Fruit fly (Drosophila melanogaster) whole organism, embryonic: Measurements from ENCODE around the gene CG32260.
A peak's percentile ranks its signal among the peaks of the same experiment; 100 is the strongest.

ENCODE experiments used
- B-H2 ChIP-seq: fragments of 200-800 bp; sonication (Bioruptor generic); optimal IDR thresholded peaks from 2 replicates; lab custom pipeline; 2018; ENCODE audit warnings: missing biosample characterization, mild to moderate bottlenecking, missing genetic modification characterization
- CG10431 ChIP-seq: fragments of 200-800 bp; sonication (Bioruptor generic); optimal IDR thresholded peaks from 3 replicates; lab custom pipeline; 2018; ENCODE audit warnings: missing biosample characterization, mild to moderate bottlenecking, missing genetic modification characterization
- CG10654 ChIP-seq: fragments of 200-800 bp; sonication (Bioruptor generic); optimal IDR thresholded peaks from 2 replicates; lab custom pipeline; 2016; ENCODE audit warnings: missing biosample characterization, missing genetic modification characterization
- CG12219 ChIP-seq: fragments of 200-800 bp; sonication (Bioruptor generic); optimal IDR thresholded peaks from 3 replicates; lab custom pipeline; 2018; ENCODE audit warnings: missing biosample characterization, mild to moderate bottlenecking, missing genetic modification characterization
- CG13624 ChIP-seq: fragments of 200-800 bp; sonication (Bioruptor generic); optimal IDR thresholded peaks from 2 replicates; lab custom pipeline; 2016; ENCODE audit warnings: missing biosample characterization, missing genetic modification characterization
- CG13775 ChIP-seq: fragments of 200-800 bp; sonication (Bioruptor generic); optimal IDR thresholded peaks from 3 replicates; lab custom pipeline; 2017; ENCODE audit warnings: missing biosample characterization, mild to moderate bottlenecking, missing genetic modification characterization
- CG15269 ChIP-seq: fragments of 200-800 bp; sonication (Bioruptor generic); optimal IDR thresholded peaks from 2 replicates; lab custom pipeline; 2018; ENCODE audit warnings: missing biosample characterization, mild to moderate bottlenecking, missing genetic modification characterization, moderate library complexity
- CG16863 ChIP-seq: fragments of 200-800 bp; sonication (Bioruptor generic); optimal IDR thresholded peaks from 3 replicates; lab custom pipeline; 2016; ENCODE audit warnings: missing biosample characterization, missing genetic modification characterization
- CG18262 ChIP-seq: fragments of 200-800 bp; optimal IDR thresholded peaks from 3 replicates; lab custom pipeline; 2019; ENCODE audit warnings: missing biosample characterization, mild to moderate bottlenecking, missing genetic modification characterization, moderate library complexity
- CG3281 ChIP-seq: fragments of 200-800 bp; sonication (Bioruptor generic); optimal IDR thresholded peaks from 3 replicates; lab custom pipeline; 2017; ENCODE audit warnings: missing biosample characterization, mild to moderate bottlenecking, missing genetic modification characterization
- CG3838 ChIP-seq: fragments of 200-800 bp; sonication (Bioruptor generic); optimal IDR thresholded peaks from 3 replicates; lab custom pipeline; 2016; ENCODE audit warnings: missing biosample characterization, missing genetic modification characterization
- CG43689 ChIP-seq: fragments of 200-800 bp; sonication (Bioruptor generic); IDR thresholded peaks from 2 replicates; pipeline ENCODE4 v1.3.6; 2022; ENCODE audit warnings: missing biosample characterization, missing genetic modification characterization
- CG7928 ChIP-seq: fragments of 200-800 bp; sonication (Bioruptor generic); optimal IDR thresholded peaks from 2 replicates; lab custom pipeline; 2017; ENCODE audit warnings: missing biosample characterization, mild to moderate bottlenecking, missing genetic modification characterization
- CG7963 ChIP-seq: fragments of 200-800 bp; sonication (Bioruptor generic); IDR thresholded peaks from 3 replicates; pipeline ENCODE4 v1.3.6; 2022; ENCODE audit warnings: missing biosample characterization, missing genetic modification characterization; ENCODE audit not compliant: partially characterized antibody
- CG9215 ChIP-seq: fragments of 200-800 bp; sonication (Bioruptor generic); IDR thresholded peaks from 2 replicates; pipeline ENCODE4 v1.3.6; 2022; ENCODE audit warnings: missing biosample characterization, missing genetic modification characterization
- CG9609 ChIP-seq: fragments of 200-800 bp; sonication (Bioruptor generic); optimal IDR thresholded peaks from 3 replicates; lab custom pipeline; 2016; ENCODE audit warnings: missing biosample characterization, missing genetic modification characterization
- Drgx ChIP-seq: fragments of 200-800 bp; sonication (Bioruptor generic); IDR thresholded peaks from 2 replicates; pipeline ENCODE4 v1.3.6; 2022; ENCODE audit warnings: missing biosample characterization, missing genetic modification characterization
- Fer1 ChIP-seq: fragments of 200-800 bp; sonication (Bioruptor generic); optimal IDR thresholded peaks from 2 replicates; lab custom pipeline; 2017; ENCODE audit warnings: missing biosample characterization, mild to moderate bottlenecking, missing genetic modification characterization
- Fer2 ChIP-seq: fragments of 200-800 bp; sonication (Bioruptor generic); optimal IDR thresholded peaks from 2 replicates; lab custom pipeline; 2018; ENCODE audit warnings: missing biosample characterization, mild to moderate bottlenecking, missing genetic modification characterization, moderate library complexity
- Fer3 ChIP-seq: fragments of 200-800 bp; sonication (Bioruptor generic); optimal IDR thresholded peaks from 2 replicates; lab custom pipeline; 2018; ENCODE audit warnings: missing biosample characterization, mild to moderate bottlenecking, missing genetic modification characterization, moderate library complexity
- GATAe ChIP-seq: fragments of 200-800 bp; sonication (Bioruptor generic); conservative IDR thresholded peaks from 2 replicates; pipeline ENCODE4 v1.3.6; 2022; ENCODE audit warnings: missing biosample characterization, missing genetic modification characterization
- HLH4C ChIP-seq: fragments of 200-800 bp; sonication (Bioruptor generic); IDR thresholded peaks from 3 replicates; pipeline ENCODE4 v1.3.6; 2022; ENCODE audit warnings: missing biosample characterization, missing genetic modification characterization; ENCODE audit not compliant: partially characterized antibody
- HLH54F ChIP-seq: fragments of 200-800 bp; sonication (Bioruptor generic); optimal IDR thresholded peaks from 3 replicates; lab custom pipeline; 2016; ENCODE audit warnings: missing biosample characterization, missing genetic modification characterization
- Hand ChIP-seq: fragments of 200-800 bp; sonication (Bioruptor generic); optimal IDR thresholded peaks from 2 replicates; lab custom pipeline; 2017; ENCODE audit warnings: mild to moderate bottlenecking, missing biosample characterization, missing genetic modification reagents, missing genetic modification characterization
- Hey ChIP-seq: fragments of 200-800 bp; sonication (Bioruptor generic); optimal IDR thresholded peaks from 3 replicates; lab custom pipeline; 2018; ENCODE audit warnings: missing biosample characterization, mild to moderate bottlenecking, missing genetic modification characterization
- Lhr ChIP-seq: fragments of 200-800 bp; sonication (Bioruptor generic); optimal IDR thresholded peaks from 3 replicates; lab custom pipeline; 2017; ENCODE audit warnings: mild to moderate bottlenecking, missing biosample characterization, missing genetic modification reagents, missing genetic modification characterization
- MBD-R2 ChIP-seq: fragments of 200-800 bp; sonication (Bioruptor generic); IDR thresholded peaks from 2 replicates; pipeline ENCODE4 v1.3.6; 2022; ENCODE audit warnings: missing biosample characterization, missing genetic modification characterization
- Nf-YA ChIP-seq: fragments of 200-800 bp; sonication (Bioruptor generic); IDR thresholded peaks from 2 replicates; pipeline ENCODE4 v1.3.6; 2022; ENCODE audit warnings: missing biosample characterization, missing genetic modification characterization
- NfI ChIP-seq: fragments of 200-800 bp; sonication (Bioruptor generic); optimal IDR thresholded peaks from 3 replicates; lab custom pipeline; 2018; ENCODE audit warnings: missing biosample characterization, mild to moderate bottlenecking, missing genetic modification characterization, moderate library complexity
- Scr ChIP-seq: fragments of 200-800 bp; sonication (Bioruptor generic); IDR thresholded peaks from 2 replicates; pipeline ENCODE4 v1.3.6; 2022; ENCODE audit warnings: missing biosample characterization, missing genetic modification characterization; ENCODE audit not compliant: partially characterized antibody
- Sry-β ChIP-seq: fragments of 200-800 bp; sonication (Bioruptor generic); optimal IDR thresholded peaks from 2 replicates; lab custom pipeline; 2018; ENCODE audit warnings: missing biosample characterization, mild to moderate bottlenecking, missing genetic modification characterization, moderate library complexity
- ato ChIP-seq: fragments of 200-800 bp; sonication (Bioruptor generic); IDR thresholded peaks from 2 replicates; pipeline ENCODE4 v1.3.6; 2022; ENCODE audit warnings: missing biosample characterization, missing genetic modification characterization; ENCODE audit not compliant: partially characterized antibody
- cato ChIP-seq: fragments of 200-800 bp; sonication (Bioruptor generic); optimal IDR thresholded peaks from 2 replicates; lab custom pipeline; 2016; ENCODE audit warnings: missing biosample characterization, missing genetic modification characterization, borderline replicate concordance
- chinmo ChIP-seq: fragments of 200-800 bp; sonication (Bioruptor generic); IDR thresholded peaks from 4 replicates; pipeline ENCODE4 v1.3.6; 2022; ENCODE audit warnings: missing biosample characterization, missing genetic modification characterization; ENCODE audit not compliant: partially characterized antibody
- eve ChIP-seq, 2 experiments: fragments of >200 bp; optimal IDR thresholded peaks; 2 replicates each; lab custom pipeline; 2017; ENCODE audit warnings: missing biosample characterization in 2 of 2, missing genetic modification characterization in 2 of 2
- hb ChIP-seq: fragments of 200-800 bp; sonication (Bioruptor generic); IDR thresholded peaks from 3 replicates; pipeline ENCODE4 v1.3.6; 2022; ENCODE audit warnings: missing biosample characterization, missing genetic modification characterization; ENCODE audit not compliant: partially characterized antibody
- mirr ChIP-seq: fragments of 200-800 bp; sonication (Bioruptor generic); optimal IDR thresholded peaks from 3 replicates; lab custom pipeline; 2018; ENCODE audit warnings: missing biosample characterization, mild to moderate bottlenecking, missing genetic modification characterization
- mld ChIP-seq: fragments of 200-800 bp; sonication (Bioruptor generic); IDR thresholded peaks from 3 replicates; pipeline ENCODE4 v1.3.6; 2022; ENCODE audit warnings: missing biosample characterization, missing genetic modification characterization; ENCODE audit not compliant: partially characterized antibody
- nmo ChIP-seq: fragments of 200-800 bp; sonication (Bioruptor generic); optimal IDR thresholded peaks from 2 replicates; lab custom pipeline; 2018; ENCODE audit warnings: missing biosample characterization, mild to moderate bottlenecking, missing genetic modification characterization, moderate library complexity
- psq ChIP-seq: fragments of 200-800 bp; sonication (Bioruptor generic); optimal IDR thresholded peaks from 2 replicates; lab custom pipeline; 2017; ENCODE audit warnings: missing biosample characterization, missing genetic modification characterization
- repo ChIP-seq: fragments of 200-800 bp; sonication (Bioruptor generic); optimal IDR thresholded peaks from 2 replicates; lab custom pipeline; 2016; ENCODE audit warnings: missing biosample characterization, missing genetic modification characterization
- shn ChIP-seq: fragments of 200-800 bp; sonication (Bioruptor generic); optimal IDR thresholded peaks from 3 replicates; lab custom pipeline; 2016; ENCODE audit warnings: missing biosample characterization, missing genetic modification characterization
- slbo ChIP-seq: fragments of 200-800 bp; sonication (Bioruptor generic); IDR thresholded peaks from 2 replicates; pipeline ENCODE4 v1.3.6; 2022; ENCODE audit warnings: missing biosample characterization, missing genetic modification characterization
- sna ChIP-seq: fragments of 200-800 bp; sonication (Bioruptor generic); IDR thresholded peaks from 2 replicates; pipeline ENCODE4 v1.3.6; 2022; ENCODE audit warnings: missing biosample characterization, missing genetic modification characterization; ENCODE audit not compliant: partially characterized antibody
- sr ChIP-seq: fragments of 200-800 bp; sonication (Bioruptor generic); IDR thresholded peaks from 3 replicates; pipeline ENCODE4 v1.3.6; 2022; ENCODE audit warnings: missing biosample characterization, missing genetic modification characterization
- tup ChIP-seq: fragments of 200-800 bp; sonication (Bioruptor generic); optimal IDR thresholded peaks from 2 replicates; lab custom pipeline; 2016; ENCODE audit warnings: missing biosample characterization, mild to moderate bottlenecking, missing genetic modification characterization, moderate library complexity
- vnd ChIP-seq: fragments of 200-800 bp; sonication (Bioruptor generic); IDR thresholded peaks from 3 replicates; pipeline ENCODE4 v1.3.6; 2022; ENCODE audit warnings: missing biosample characterization, missing genetic modification characterization; ENCODE audit not compliant: partially characterized antibody
- zfh2 ChIP-seq: fragments of 200-800 bp; sonication (Bioruptor generic); optimal IDR thresholded peaks from 2 replicates; lab custom pipeline; 2016; ENCODE audit warnings: missing biosample characterization, missing genetic modification characterization

Gene CG32260

dm6 chr3L:4102496-4103257, 39.5 kb upstream of the CG32260 start, which contains the start of gene CG14995 (continued):
- peak; percentile 25; the same call in 2 of the 3 replicates for TF ChIP-seq hb (GFP tag; lab: Robert Waterston, UW)
- peak; percentile 41 for TF ChIP-seq slbo (GFP tag; lab: Robert Waterston, UW)
- no peak for TF ChIP-seq CG43689
- no peak for TF ChIP-seq CG3838 (GFP tag; lab: Kevin White, UChicago)
- no peak for TF ChIP-seq Nf-YA (GFP tag; lab: Robert Waterston, UW)
- TF ChIP-seq sna (GFP tag; lab: Robert Waterston, UW), result 0 out of 2 replicates have a peak, but pooled peaks have one; percentile 15
- 0 out of 2 replicates have a peak, but pooled peaks have one; percentile 21 for TF ChIP-seq MBD-R2 (GFP tag; lab: Robert Waterston, UW)
- TF ChIP-seq shn, result no peak
- no peak for TF ChIP-seq CG13624 (GFP tag; lab: Kevin White, UChicago)
- no peak for TF ChIP-seq NfI (GFP tag; lab: Kevin White, UChicago)
- TF ChIP-seq tup, result no peak
- peak; percentile 72 for TF ChIP-seq Fer1 (GFP tag; lab: Kevin White, UChicago)
- TF ChIP-seq mld (GFP tag; lab: Robert Waterston, UW), result no peak
- TF ChIP-seq CG13775, result no peak
- peak; percentile 77 for TF ChIP-seq mirr (GFP tag; lab: Kevin White, UChicago)
- no peak for TF ChIP-seq CG12219 (GFP tag; lab: Kevin White, UChicago)
- TF ChIP-seq chinmo (GFP tag; lab: Robert Waterston, UW), result peak; percentile 96
- TF ChIP-seq sr (GFP tag; lab: Robert Waterston, UW), result no peak
- no peak for TF ChIP-seq CG16863 (GFP tag; lab: Kevin White, UChicago)
- TF ChIP-seq zfh2 (GFP tag; lab: Kevin White, UChicago), result no peak
- no peak for TF ChIP-seq CG9609 (GFP tag; lab: Kevin White, UChicago)
- TF ChIP-seq Fer2, result no peak
- peak; percentile 36; the same call in 1 of the 3 replicates for TF ChIP-seq CG7963 (GFP tag; lab: Robert Waterston, UW)
- TF ChIP-seq Fer3 (tag; lab: Kevin White, UChicago), result no peak
- peak; percentile 34 for TF ChIP-seq Hand
- TF ChIP-seq B-H2 (GFP tag; lab: Kevin White, UChicago), result no peak
- TF ChIP-seq nmo (GFP tag; lab: Kevin White, UChicago), result no peak
- TF ChIP-seq Sry-β (GFP tag; lab: Kevin White, UChicago), result no peak
- no peak for TF ChIP-seq CG15269 (tag; lab: Kevin White, UChicago)
- peak; percentile 92 for TF ChIP-seq psq
- TF ChIP-seq vnd, result peak; percentile 63; the same call in 2 of the 3 replicates
- TF ChIP-seq HLH4C (GFP tag; lab: Robert Waterston, UW), result peak; percentile 53
- peak; percentile 67 for TF ChIP-seq Scr (GFP tag; lab: Robert Waterston, UW)
- TF ChIP-seq CG3281 (GFP tag; lab: Kevin White, UChicago), result peak; percentile 44
- TF ChIP-seq eve (GFP tag; optimal IDR thresholded peaks at IDR 0.05; lab: Kevin White, UChicago), result no peak
- no peak for TF ChIP-seq GATAe (GFP tag; lab: Robert Waterston, UW)
- no peak for TF ChIP-seq CG7928 (GFP tag; lab: Kevin White, UChicago)
- no peak for TF ChIP-seq CG18262
- no peak for TF ChIP-seq repo
- no peak for TF ChIP-seq CG10431
- TF ChIP-seq Hey (tag; lab: Kevin White, UChicago), result no peak
- no peak for TF ChIP-seq CG9215 (GFP tag; lab: Robert Waterston, UW)
- no peak for TF ChIP-seq CG10654
- TF ChIP-seq Drgx, result peak; percentile 54
- TF ChIP-seq Lhr (GFP tag; lab: Kevin White, UChicago), result no peak
- peak; percentile 33; the same call in 1 of the 2 replicates for TF ChIP-seq ato (GFP tag; lab: Robert Waterston, UW)
- no peak for TF ChIP-seq cato (GFP tag; lab: Kevin White, UChicago)
- TF ChIP-seq HLH54F (GFP tag; lab: Kevin White, UChicago), result no peak
